Fruit fly (Drosophila melanogaster) whole organism, prepupa: ENCODE data around the gene CG7943.

ENCODE experiments used
- Blimp-1 ChIP-seq: fragments of 200-800 bp; sonication (Bioruptor generic); optimal IDR thresholded peaks from 3 replicates; lab custom pipeline; 2017; ENCODE audit warnings: missing biosample characterization, missing genetic modification characterization, mild to moderate bottlenecking, moderate library complexity, missing genetic modification reagents
- CG16779 ChIP-seq: fragments of 200-800 bp; sonication (Bioruptor generic); optimal IDR thresholded peaks from 3 replicates; lab custom pipeline; 2017; ENCODE audit warnings: missing biosample characterization, mild to moderate bottlenecking, missing genetic modification characterization
- CG31627 ChIP-seq: fragments of 200-800 bp; sonication (Bioruptor generic); optimal IDR thresholded peaks from 3 replicates; lab custom pipeline; 2016; ENCODE audit warnings: missing biosample characterization, missing genetic modification characterization
- CG34406 ChIP-seq: fragments of 200-800 bp; sonication (Bioruptor generic); optimal IDR thresholded peaks from 3 replicates; lab custom pipeline; 2016; ENCODE audit warnings: missing biosample characterization, missing genetic modification characterization
- CG8319 ChIP-seq: fragments of 200-800 bp; sonication (Bioruptor generic); optimal IDR thresholded peaks from 3 replicates; lab custom pipeline; 2016; ENCODE audit warnings: missing biosample characterization, missing genetic modification characterization
- Hr38 ChIP-seq: sonication (Bioruptor generic); optimal IDR thresholded peaks from 2 replicates; lab custom pipeline; 2016; ENCODE audit warnings: missing biosample characterization, missing genetic modification characterization
- Hr39 ChIP-seq: fragments of 200-800 bp; sonication (Bioruptor generic); optimal IDR thresholded peaks from 2 replicates; lab custom pipeline; 2016; ENCODE audit warnings: missing biosample characterization, missing genetic modification characterization
- Hr4 ChIP-seq: fragments of 200-800 bp; sonication (Bioruptor generic); optimal IDR thresholded peaks from 3 replicates; lab custom pipeline; 2016; ENCODE audit warnings: missing biosample characterization, missing genetic modification characterization
- OdsH ChIP-seq: fragments of 200-800 bp; sonication (Bioruptor generic); optimal IDR thresholded peaks from 3 replicates; lab custom pipeline; 2016; ENCODE audit warnings: missing biosample characterization, missing genetic modification characterization
- achi ChIP-seq: fragments of 200-800 bp; sonication (Bioruptor generic); optimal IDR thresholded peaks from 3 replicates; lab custom pipeline; 2016; ENCODE audit warnings: missing biosample characterization, missing genetic modification characterization
- cyc ChIP-seq: fragments of 200-800 bp; sonication (Bioruptor generic); optimal IDR thresholded peaks from 3 replicates; lab custom pipeline; 2016; ENCODE audit warnings: missing biosample characterization, missing genetic modification characterization
- fd85E ChIP-seq: fragments of 200-800 bp; sonication (Bioruptor generic); optimal IDR thresholded peaks from 3 replicates; lab custom pipeline; 2016; ENCODE audit warnings: missing biosample characterization, missing genetic modification characterization
- salr ChIP-seq, 2 experiments: fragments of 200-800 bp; sonication (Bioruptor generic); optimal IDR thresholded peaks; 3 replicates each; lab custom pipeline; 2016 to 2018; ENCODE audit warnings: missing biosample characterization in 2 of 2, missing genetic modification characterization in 2 of 2, mild to moderate bottlenecking in 1 of 2
- ss ChIP-seq, 2 experiments: fragments of 200-800 bp; sonication (Bioruptor generic); optimal IDR thresholded peaks; 2 replicates in 1 of 2; 3 replicates in 1 of 2; lab custom pipeline; 2017 to 2018; ENCODE audit warnings: mild to moderate bottlenecking in 2 of 2, missing biosample characterization in 2 of 2, missing genetic modification characterization in 2 of 2, moderate library complexity in 1 of 2

dm6 chr3R:30038628-30039027, 7.6 kb upstream of the CG7943 start, which contains the start of gene janB:
- TF ChIP-seq CG8319 (GFP tag; lab: Kevin White, UChicago) (no peak), CG16779 (tag; lab: Kevin White, UChicago) (no peak), Blimp-1 (GFP tag; lab: Kevin White, UChicago) (no peak), Hr4 (GFP tag; lab: Kevin White, UChicago) (no peak), CG31627 (GFP tag; lab: Kevin White, UChicago) (no peak), Hr39 (GFP tag; lab: Kevin White, UChicago) (no peak), ss (GFP tag; optimal IDR thresholded peaks at IDR 0.05; lab: Kevin White, UChicago) (no peak), Hr38 (GFP tag; lab: Kevin White, UChicago) (no peak), fd85E (GFP tag; lab: Kevin White, UChicago) (no peak), OdsH (GFP tag; lab: Kevin White, UChicago) (no peak), CG34406 (GFP tag; lab: Kevin White, UChicago) (no peak), salr (GFP tag; optimal IDR thresholded peaks at IDR 0.05; lab: Kevin White, UChicago) (no peak), cyc (no peak), achi (GFP tag; lab: Kevin White, UChicago) (no peak)
